Worm (Caenorhabditis elegans) whole organism, L3 larva: ENCODE data around the gene kcmf-1.
A peak's percentile ranks its signal among the peaks of the same experiment; 100 is the strongest.

Experiments used
- R02D3.7 ChIP-seq: fragments of 150-350 bp; optimal IDR thresholded peaks from 2 replicates; lab custom pipeline; 2014; ENCODE audit warnings: missing biosample characterization, missing genetic modification characterization
- ceh-16 ChIP-seq: sonication (generic microtip); optimal IDR thresholded peaks from 2 replicates; lab custom pipeline; 2017; ENCODE audit warnings: missing biosample characterization, missing genetic modification characterization
- ceh-9 ChIP-seq: sonication (generic microtip); optimal IDR thresholded peaks from 2 replicates; lab custom pipeline; 2018; ENCODE audit warnings: missing biosample characterization, missing genetic modification characterization
- egl-27 ChIP-seq: sonication (generic microtip); optimal IDR thresholded peaks from 4 replicates; lab custom pipeline; 2017; ENCODE audit warnings: missing biosample characterization, missing genetic modification reagents, missing genetic modification characterization
- egl-5 ChIP-seq: fragments of 150-350 bp; optimal IDR thresholded peaks from 2 replicates; lab custom pipeline; 2017; ENCODE audit warnings: missing biosample characterization, missing genetic modification reagents, missing genetic modification characterization, inconsistent platforms
- elt-3 ChIP-seq, 3 experiments: fragments of 150-350 bp in 1 of 3; sonication (generic microtip) in 2 of 3; optimal IDR thresholded peaks; 2 replicates in 2 of 3; 4 replicates in 1 of 3; lab custom pipeline; 2014 to 2017; ENCODE audit warnings: missing biosample characterization in 3 of 3, missing genetic modification characterization in 3 of 3
- fos-1 ChIP-seq: fragments of 150-350 bp; optimal IDR thresholded peaks from 2 replicates; lab custom pipeline; 2014; ENCODE audit warnings: missing biosample characterization, missing genetic modification characterization
- lin-15B ChIP-seq: fragments of 150-350 bp; optimal IDR thresholded peaks from 2 replicates; lab custom pipeline; 2014; ENCODE audit warnings: missing biosample characterization, missing genetic modification characterization
- nfya-1 ChIP-seq: sonication (generic microtip); optimal IDR thresholded peaks from 2 replicates; lab custom pipeline; 2017; ENCODE audit warnings: missing genetic modification characterization, mild to moderate bottlenecking, missing compliant biosample characterization, antibody characterized with exemption, moderate library complexity; ENCODE audit not compliant: insufficient read depth
- nhr-11 ChIP-seq: fragments of 150-350 bp; optimal IDR thresholded peaks from 2 replicates; lab custom pipeline; 2014; ENCODE audit warnings: missing biosample characterization, missing genetic modification characterization
- nhr-23 ChIP-seq: fragments of 150-350 bp; optimal IDR thresholded peaks from 2 replicates; lab custom pipeline; 2014; ENCODE audit warnings: missing biosample characterization, missing genetic modification reagents, missing genetic modification characterization
- nhr-43 ChIP-seq: sonication (generic microtip); optimal IDR thresholded peaks from 2 replicates; lab custom pipeline; 2016; ENCODE audit warnings: mild to moderate bottlenecking, missing genetic modification characterization, missing compliant biosample characterization; ENCODE audit not compliant: poor library complexity, severe bottlenecking
- sea-2 ChIP-seq: fragments of 150-350 bp; sonication (generic microtip); optimal IDR thresholded peaks from 4 replicates; lab custom pipeline; 2014; ENCODE audit warnings: missing biosample characterization, missing genetic modification reagents, missing genetic modification characterization
- skn-1 ChIP-seq: fragments of 150-350 bp; optimal IDR thresholded peaks from 2 replicates; lab custom pipeline; 2014; ENCODE audit warnings: missing biosample characterization, missing genetic modification characterization
- tbx-2 ChIP-seq: sonication (generic microtip); optimal IDR thresholded peaks from 2 replicates; lab custom pipeline; 2016; ENCODE audit warnings: mild to moderate bottlenecking, missing genetic modification characterization, missing compliant biosample characterization
- unc-39 ChIP-seq: sonication (generic microtip); optimal IDR thresholded peaks from 4 replicates; lab custom pipeline; 2017; ENCODE audit warnings: missing biosample characterization, missing genetic modification characterization
- zag-1 ChIP-seq: fragments of 150-350 bp; optimal IDR thresholded peaks from 2 replicates; lab custom pipeline; 2014; ENCODE audit warnings: missing biosample characterization, missing genetic modification characterization
- ztf-4 ChIP-seq: fragments of 150-350 bp; optimal IDR thresholded peaks from 2 replicates; lab custom pipeline; 2014; ENCODE audit warnings: missing biosample characterization, missing genetic modification characterization

The kcmf-1 gene

ce11 chrIII:7788410-7788809 is 40.8 kb upstream of the kcmf-1 start:
- TF ChIP-seq R02D3.7 (tag; lab: Kevin White, UChicago) (no peak), ceh-16 (tag; lab: Kevin White, UChicago) (no peak), egl-27 (no peak), ceh-9 (tag; lab: Kevin White, UChicago) (no peak), elt-3 (tag; optimal IDR thresholded peaks at IDR 0.05; lab: Kevin White, UChicago) (no peak)

ce11 chrIII:7790522-7790921 is 38.7 kb upstream of the kcmf-1 start:
- peak; percentile 65 for TF ChIP-seq nfya-1 (tag; lab: Kevin White, UChicago)
- no peak for TF ChIP-seq tbx-2 (tag; lab: Kevin White, UChicago)

ce11 chrIII:7792209-7792608 is 37.0 kb upstream of the kcmf-1 start:
- no peak for TF ChIP-seq zag-1 (tag; lab: Kevin White, UChicago)
- TF ChIP-seq nfya-1 (tag; lab: Kevin White, UChicago): peak; percentile 97
- TF ChIP-seq nhr-23 (tag; lab: Kevin White, UChicago): no peak
- no peak for TF ChIP-seq skn-1

- no peak for TF ChIP-seq nhr-11 (tag; lab: Kevin White, UChicago)
- peak; percentile 20 for TF ChIP-seq nfya-1 (tag; lab: Kevin White, UChicago)
- no peak for TF ChIP-seq unc-39 (tag; lab: Kevin White, UChicago)
Observed at ce11 chrIII:7792970-7793369, 36.2 kb upstream of the kcmf-1 start.

ce11 chrIII:7795311-7795710 is 33.9 kb upstream of the kcmf-1 start, which contains the start of gene cyk-7:
Gene cyk-7 (minus strand): TSS chrIII:7795409.
- TF ChIP-seq nhr-11 (tag; lab: Kevin White, UChicago): no peak
- no peak for TF ChIP-seq sea-2
- TF ChIP-seq ztf-4 (tag; lab: Kevin White, UChicago): no peak
- TF ChIP-seq fos-1: no peak
- no peak for TF ChIP-seq skn-1
- TF ChIP-seq egl-27: no peak

- TF ChIP-seq nhr-43 (tag; lab: Kevin White, UChicago) (no peak), egl-5 (tag; lab: Kevin White, UChicago) (peak; percentile 98)
Observed at ce11 chrIII:7805253-7805652, 24.0 kb upstream of the kcmf-1 start.

- peak; percentile 100 for TF ChIP-seq egl-5 (tag; lab: Kevin White, UChicago)
- no peak for TF ChIP-seq fos-1
Observed at ce11 chrIII:7806947-7807346, 22.3 kb upstream of the kcmf-1 start.

ce11 chrIII:7809033-7809432 is 20.2 kb upstream of the kcmf-1 start:
- TF ChIP-seq egl-5 (tag; lab: Kevin White, UChicago) (peak; percentile 98), nfya-1 (tag; lab: Kevin White, UChicago) (peak; percentile 11), nhr-43 (tag; lab: Kevin White, UChicago) (no peak)
- TF ChIP-seq, all 47 proteins: peak for 2

- TF ChIP-seq nfya-1 (tag; lab: Kevin White, UChicago) (peak; percentile 96), egl-27 (no peak), egl-5 (tag; lab: Kevin White, UChicago) (peak; percentile 100)
Observed at ce11 chrIII:7812208-7812880, 16.9 kb upstream of the kcmf-1 start.

- no peak for TF ChIP-seq lin-15B
- peak; percentile 100 for TF ChIP-seq skn-1
- peak; percentile 100 for TF ChIP-seq nhr-23 (tag; lab: Kevin White, UChicago)
- peak; percentile 79 for TF ChIP-seq nfya-1 (tag; lab: Kevin White, UChicago)
- TF ChIP-seq egl-5 (tag; lab: Kevin White, UChicago): peak; percentile 99
Observed at ce11 chrIII:7814159-7815055, 14.8 kb upstream of the kcmf-1 start, which contains the start of gene egl-5. Gene egl-5 (plus strand): TSS chrIII:7814374.
